Worm (Caenorhabditis elegans): ENCODE measurements around the gene Y51B9A.8.

The Y51B9A.8 gene

ce11 chrII:9398370-9398901 is at the start of gene Y51B9A.8, which contains the start of gene Y51B9A.14:
TSS of gene Y51B9A.8 (plus strand) at chrII:9398851.
TSS of gene Y51B9A.14 (minus strand) at chrII:9398470.
- TF ChIP-seq nhr-25 (tag; optimal IDR thresholded peaks at IDR 0.05; ENCODE audit: borderline replicate concordance, insufficient read depth) (no peak), ztf-11 (tag; optimal IDR thresholded peaks at IDR 0.05) (no peak), attf-4 (tag; optimal IDR thresholded peaks at IDR 0.05) (no peak), aly-2 (tag; optimal IDR thresholded peaks at IDR 0.05) (no peak), F26F4.8 (GFP tag; conservative IDR thresholded peaks at IDR 0.05) (no peak), T26A8.4 (GFP tag; IDR thresholded peaks at IDR 0.05) (no peak), nhr-42 (GFP tag; IDR thresholded peaks at IDR 0.05) (no peak), nhr-77 (tag; optimal IDR thresholded peaks at IDR 0.05) (no peak), vab-7 (GFP tag; IDR thresholded peaks at IDR 0.05) (no peak), zfp-2 (tag; optimal IDR thresholded peaks at IDR 0.05) (no peak), snpc-1.2 (GFP tag; IDR thresholded peaks at IDR 0.05) (no peak), unc-62 (GFP tag; optimal IDR thresholded peaks at IDR 0.05 in 1 of 2) (no peak), unc-62 (tag; optimal IDR thresholded peaks at IDR 0.05) (no peak), sdz-12 (GFP tag; optimal IDR thresholded peaks at IDR 0.05) (no peak), Y5F2A.4 (GFP tag; optimal IDR thresholded peaks at IDR 0.05) (no peak), mxl-3 (GFP tag; optimal IDR thresholded peaks at IDR 0.05) (no peak), lim-7 (GFP tag; IDR thresholded peaks at IDR 0.05) (no peak), saeg-2 (GFP tag; IDR thresholded peaks at IDR 0.05) (no peak), dve-1 (tag; optimal IDR thresholded peaks at IDR 0.05; ENCODE audit: insufficient read depth) (no peak), jun-1 (tag; optimal IDR thresholded peaks at IDR 0.05) (no peak)

DNA sequence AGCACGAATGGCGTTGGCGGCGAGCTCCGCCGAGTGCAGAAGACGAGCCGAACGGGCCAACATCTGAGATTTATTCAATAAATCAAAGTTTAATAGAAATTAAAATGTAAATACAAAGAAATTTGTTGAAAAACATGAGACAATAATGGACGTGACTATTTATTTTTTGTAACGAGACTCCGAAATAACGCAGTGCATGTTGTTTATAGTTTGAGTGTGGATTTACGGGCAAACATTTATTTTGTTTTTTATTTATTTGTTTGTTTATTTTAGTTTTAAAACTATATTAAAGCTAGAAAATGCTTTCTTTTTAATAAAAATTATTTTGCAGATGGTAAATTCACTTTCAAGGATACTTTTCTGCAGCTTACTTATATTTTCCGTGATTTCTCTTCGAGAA is 46.0 kb upstream of the Y51B9A.8 start, which contains the start of the genes sdhb-1 and cup-15:
Gene sdhb-1, minus strand, starts transcription at position 63 of the 400 bp plus-strand sequence.
Gene cup-15, plus strand, starts transcription at position 332 of the 400 bp plus-strand sequence.
- TF ChIP-seq T20F7.1 (GFP tag; optimal IDR thresholded peaks at IDR 0.05), result peak; percentile 91
- TF ChIP-seq nhr-77 (tag; optimal IDR thresholded peaks at IDR 0.05), result peak; percentile 3
- TF ChIP-seq Y48G9A.11 (GFP tag; IDR thresholded peaks at IDR 0.05), result peak; percentile 73
- peak; percentile 25 for TF ChIP-seq hlh-30 (tag; optimal IDR thresholded peaks at IDR 0.05; ENCODE audit: insufficient read depth)
- TF ChIP-seq daf-16 (GFP tag; optimal IDR thresholded peaks at IDR 0.05), result no peak
- peak; percentile 27 for TF ChIP-seq daf-16 (tag; optimal IDR thresholded peaks at IDR 0.05)
- peak in 1 of 2 experiments; percentile 41 for TF ChIP-seq lsy-2 (tag; optimal IDR thresholded peaks at IDR 0.05)
- TF ChIP-seq dpl-1 (GFP tag; optimal IDR thresholded peaks at IDR 0.05), result no peak
- no peak for TF ChIP-seq arid-1 (GFP tag; conservative IDR thresholded peaks at IDR 0.05)
- TF ChIP-seq hif-1 (tag; optimal IDR thresholded peaks at IDR 0.05), result peak in 1 of 2 experiments; percentile 88
- TF ChIP-seq zip-11 (GFP tag; IDR thresholded peaks at IDR 0.05), result no peak
- peak; percentile 76 for TF ChIP-seq R02D3.7 (tag; optimal IDR thresholded peaks at IDR 0.05)
- no peak for TF ChIP-seq madf-5 (GFP tag; IDR thresholded peaks at IDR 0.05)

- TF ChIP-seq zag-1 (tag; optimal IDR thresholded peaks at IDR 0.05) (no peak), zip-2 (tag; optimal IDR thresholded peaks at IDR 0.05) (no peak), nhr-10 (tag; optimal IDR thresholded peaks at IDR 0.05) (no peak), dmd-9 (GFP tag; IDR thresholded peaks at IDR 0.05) (no peak), hlh-30 (tag; optimal IDR thresholded peaks at IDR 0.05; ENCODE audit: insufficient read depth) (peak; percentile 57), ZK337.2 (GFP tag; IDR thresholded peaks at IDR 0.05) (no peak), egl-27 (tag; optimal IDR thresholded peaks at IDR 0.05) (no peak), Y105C5A.15 (GFP tag; IDR thresholded peaks at IDR 0.05) (no peak), hif-1 (tag; optimal IDR thresholded peaks at IDR 0.05) (peak in 1 of 2 experiments; percentile 56), hmg-1.1 (GFP tag; IDR thresholded peaks at IDR 0.05) (peak; percentile 78), vab-7 (GFP tag; IDR thresholded peaks at IDR 0.05) (no peak), madf-9 (GFP tag; conservative IDR thresholded peaks at IDR 0.05) (no peak), lin-38 (GFP tag; IDR thresholded peaks at IDR 0.05) (peak; percentile 35; the same call in 1 of the 2 replicates), mxl-2 (GFP tag; conservative IDR thresholded peaks at IDR 0.05) (no peak), spr-1 (tag; optimal IDR thresholded peaks at IDR 0.05) (no peak), mxl-3 (GFP tag; optimal IDR thresholded peaks at IDR 0.05) (peak; percentile 90), mdt-29 (GFP tag; IDR thresholded peaks at IDR 0.05) (no peak), lsy-2 (tag; optimal IDR thresholded peaks at IDR 0.05) (peak in 1 of 2 experiments; percentile 47), spr-3 (GFP tag; optimal IDR thresholded peaks at IDR 0.05) (no peak), T20F7.1 (GFP tag; optimal IDR thresholded peaks at IDR 0.05) (no peak), dve-1 (tag; optimal IDR thresholded peaks at IDR 0.05; ENCODE audit: insufficient read depth) (peak; percentile 16), nhr-41 (GFP tag; IDR thresholded peaks at IDR 0.05) (no peak), fos-1 (tag; optimal IDR thresholded peaks at IDR 0.05) (no peak)
These were observed 41.9 kb upstream of the Y51B9A.8 start for ce11 chrII:9356723-9357122.
